Worm (Caenorhabditis elegans): ENCODE measurements around the gene ech-1.1.

ce11 chrV:15377903-15378302, 16.6 kb upstream of the ech-1.1 start, which contains the start of gene srh-122:
- no peak for TF ChIP-seq nhr-28 (tag; optimal IDR thresholded peaks at IDR 0.05)
- no peak for TF ChIP-seq ztf-11 (tag; optimal IDR thresholded peaks at IDR 0.05)
- no peak for TF ChIP-seq ceh-9 (tag; optimal IDR thresholded peaks at IDR 0.05)
- no peak for TF ChIP-seq nhr-237 (tag; optimal IDR thresholded peaks at IDR 0.05)

Measured in whole organism, L3 larva.